Worm (Caenorhabditis elegans): Measurements from ENCODE around the gene F46H5.3.
A peak's percentile ranks its signal among the peaks of the same experiment; 100 is the strongest.

F46H5.3 gene

ce11 chrX:7234074-7234453 lies 4.4 kb downstream of the F46H5.3 start:
- TF ChIP-seq unc-86 (tag; optimal IDR thresholded peaks at IDR 0.05) (no peak), fos-1 (tag; optimal IDR thresholded peaks at IDR 0.05) (no peak), ztf-4 (tag; optimal IDR thresholded peaks at IDR 0.05) (no peak), efl-3 (GFP tag; optimal IDR thresholded peaks at IDR 0.05) (no peak), ama-1 (optimal IDR thresholded peaks at IDR 0.05) (no peak), alr-1 (tag; optimal IDR thresholded peaks at IDR 0.05; ENCODE audit: borderline replicate concordance) (no peak), pqm-1 (tag; optimal IDR thresholded peaks at IDR 0.05) (no peak), C34B4.2 (tag; optimal IDR thresholded peaks at IDR 0.05) (no peak), grh-1 (GFP tag; IDR thresholded peaks at IDR 0.05) (no peak), egl-27 (tag; optimal IDR thresholded peaks at IDR 0.05) (no peak), aha-1 (tag; optimal IDR thresholded peaks at IDR 0.05) (no peak), lir-3 (tag; optimal IDR thresholded peaks at IDR 0.05; ENCODE audit: poor library complexity) (no peak), isw-1 (GFP tag; IDR thresholded peaks at IDR 0.05) (no peak), tbx-2 (tag; optimal IDR thresholded peaks at IDR 0.05) (no peak), ceh-88 (GFP tag; IDR thresholded peaks at IDR 0.05) (no peak), lin-39 (tag; optimal IDR thresholded peaks at IDR 0.05) (no peak), swsn-7 (tag; optimal IDR thresholded peaks at IDR 0.05) (no peak), mdl-1 (tag; optimal IDR thresholded peaks at IDR 0.05) (no peak), egl-13 (tag; optimal IDR thresholded peaks at IDR 0.05) (no peak), sup-37 (GFP tag; optimal IDR thresholded peaks at IDR 0.05) (no peak)

- TF ChIP-seq nhr-11 (tag; optimal IDR thresholded peaks at IDR 0.05) (no peak), unc-30 (tag; optimal IDR thresholded peaks at IDR 0.05) (no peak), lin-35 (GFP tag; optimal IDR thresholded peaks at IDR 0.05) (peak in 1 of 2 experiments; percentile 9), mab-9 (GFP tag; IDR thresholded peaks at IDR 0.05) (no peak), lin-15B (tag; optimal IDR thresholded peaks at IDR 0.05) (no peak), lin-39 (tag; optimal IDR thresholded peaks at IDR 0.05) (no peak), pag-3 (tag; optimal IDR thresholded peaks at IDR 0.05; ENCODE audit: borderline replicate concordance, insufficient read depth) (peak; percentile 75), mdl-1 (tag; optimal IDR thresholded peaks at IDR 0.05) (no peak), grh-1 (GFP tag; IDR thresholded peaks at IDR 0.05) (no peak), unc-86 (tag; optimal IDR thresholded peaks at IDR 0.05) (peak; percentile 57), nhr-71 (tag; optimal IDR thresholded peaks at IDR 0.05) (peak; percentile 47), fkh-10 (GFP tag; optimal IDR thresholded peaks at IDR 0.05) (no peak), nhr-47 (tag; optimal IDR thresholded peaks at IDR 0.05) (peak; percentile 18), nhr-76 (tag; optimal IDR thresholded peaks at IDR 0.05) (no peak), pax-3 (tag; optimal IDR thresholded peaks at IDR 0.05) (no peak), nhr-28 (tag; optimal IDR thresholded peaks at IDR 0.05) (no peak), elt-2 (tag; optimal IDR thresholded peaks at IDR 0.05) (peak; percentile 51), nhr-85 (tag) (no peak), lin-13 (GFP tag; optimal IDR thresholded peaks at IDR 0.05) (no peak), xbp-1 (tag; optimal IDR thresholded peaks at IDR 0.05) (peak; percentile 34), blmp-1 (tag; optimal IDR thresholded peaks at IDR 0.05) (peak; percentile 43), sup-37 (GFP tag; optimal IDR thresholded peaks at IDR 0.05) (no peak), lsy-2 (tag; optimal IDR thresholded peaks at IDR 0.05) (peak in 1 of 2 experiments; percentile 1), ceh-8 (GFP tag; optimal IDR thresholded peaks at IDR 0.05) (peak; percentile 21), ceh-82 (tag; optimal IDR thresholded peaks at IDR 0.05) (no peak), nhr-20 (tag; optimal IDR thresholded peaks at IDR 0.05) (peak; percentile 17), nhr-19 (GFP tag; conservative IDR thresholded peaks at IDR 0.05) (peak; percentile 12; the same call in 1 of the 2 replicates), unc-98 (GFP tag; IDR thresholded peaks at IDR 0.05) (no peak), ceh-88 (GFP tag; IDR thresholded peaks at IDR 0.05) (no peak), fkh-4 (tag; optimal IDR thresholded peaks at IDR 0.05; ENCODE audit: borderline replicate concordance) (no peak), irx-1 (tag; optimal IDR thresholded peaks at IDR 0.05) (no peak), ztf-11 (tag; optimal IDR thresholded peaks at IDR 0.05) (no peak), egl-27 (tag; optimal IDR thresholded peaks at IDR 0.05) (no peak), fkh-8 (tag; optimal IDR thresholded peaks at IDR 0.05) (peak; percentile 31), nhr-12 (tag; optimal IDR thresholded peaks at IDR 0.05) (no peak), snpc-4 (tag; optimal IDR thresholded peaks at IDR 0.05) (no peak)
Measured at ce11 chrX:7233127-7234073, 5.1 kb downstream of the F46H5.3 start.
